Worm (Caenorhabditis elegans) whole organism, mixed stage, embryonic: Measurements from ENCODE around the gene F14H3.5.

ENCODE experiments used
- M03D4.4 ChIP-seq: sonication (generic microtip); optimal IDR thresholded peaks from 2 replicates; lab custom pipeline; 2017; ENCODE audit warnings: mild to moderate bottlenecking, missing genetic modification characterization, missing compliant biosample characterization
- bed-3 ChIP-seq: fragments of 200-800 bp; sonication (Bioruptor generic); optimal IDR thresholded peaks from 3 replicates; lab custom pipeline; 2018; ENCODE audit warnings: mild to moderate bottlenecking, missing genetic modification characterization, moderate library complexity, missing compliant biosample characterization
- blmp-1 ChIP-seq: fragments of 150-350 bp; optimal IDR thresholded peaks from 2 replicates; lab custom pipeline; 2014; ENCODE audit warnings: missing biosample characterization, missing genetic modification characterization
- ceh-39 ChIP-seq: fragments of 150-350 bp; optimal IDR thresholded peaks from 2 replicates; lab custom pipeline; 2014; ENCODE audit warnings: missing biosample characterization, missing genetic modification characterization
- ceh-43 ChIP-seq: fragments of 200-800 bp; sonication (Bioruptor generic); optimal IDR thresholded peaks from 2 replicates; lab custom pipeline; 2018; ENCODE audit warnings: mild to moderate bottlenecking, missing genetic modification characterization, moderate library complexity, missing compliant biosample characterization
- ces-1 ChIP-seq: fragments of 150-350 bp; optimal IDR thresholded peaks from 2 replicates; lab custom pipeline; 2014; ENCODE audit warnings: missing biosample characterization, missing genetic modification reagents, missing genetic modification characterization
- cnd-1 ChIP-seq: fragments of 200-800 bp; sonication (Bioruptor generic); optimal IDR thresholded peaks from 2 replicates; lab custom pipeline; 2018; ENCODE audit warnings: mild to moderate bottlenecking, missing genetic modification characterization, missing compliant biosample characterization
- drap-1 ChIP-seq: fragments of 200-800 bp; sonication (Bioruptor generic); optimal IDR thresholded peaks from 3 replicates; lab custom pipeline; 2018; ENCODE audit warnings: mild to moderate bottlenecking, missing genetic modification characterization, missing compliant biosample characterization
- elt-1 ChIP-seq: sonication (generic microtip); optimal IDR thresholded peaks from 2 replicates; lab custom pipeline; 2017; ENCODE audit warnings: missing genetic modification characterization, mild to moderate bottlenecking, missing compliant biosample characterization, antibody characterized with exemption, moderate library complexity, borderline replicate concordance; ENCODE audit not compliant: insufficient read depth
- elt-3 ChIP-seq: fragments of 150-350 bp; optimal IDR thresholded peaks from 2 replicates; lab custom pipeline; 2014; ENCODE audit warnings: missing biosample characterization, missing genetic modification characterization
- flh-1 ChIP-seq: fragments of 200-800 bp; sonication (Bioruptor generic); optimal IDR thresholded peaks from 2 replicates; lab custom pipeline; 2018; ENCODE audit warnings: mild to moderate bottlenecking, missing genetic modification characterization, moderate library complexity, missing compliant biosample characterization
- ham-2 ChIP-seq: fragments of 200-800 bp; sonication (Bioruptor generic); optimal IDR thresholded peaks from 2 replicates; lab custom pipeline; 2018; ENCODE audit warnings: mild to moderate bottlenecking, missing genetic modification characterization, missing compliant biosample characterization
- hlh-1 ChIP-seq: fragments of 150-350 bp; optimal IDR thresholded peaks from 2 replicates; lab custom pipeline; 2014; ENCODE audit warnings: missing biosample characterization, missing genetic modification reagents, missing genetic modification characterization
- lin-13 ChIP-seq: fragments of 150-350 bp; optimal IDR thresholded peaks from 2 replicates; lab custom pipeline; 2014; ENCODE audit warnings: missing biosample characterization, missing genetic modification characterization
- lin-32 ChIP-seq: fragments of 200-800 bp; sonication (Bioruptor generic); optimal IDR thresholded peaks from 2 replicates; lab custom pipeline; 2018; ENCODE audit warnings: mild to moderate bottlenecking, missing genetic modification characterization, missing compliant biosample characterization
- lsy-2 ChIP-seq: fragments of 150-350 bp; optimal IDR thresholded peaks from 2 replicates; lab custom pipeline; 2014; ENCODE audit warnings: missing biosample characterization, missing genetic modification characterization
- mep-1 ChIP-seq: fragments of 150-350 bp; optimal IDR thresholded peaks from 2 replicates; lab custom pipeline; 2017; ENCODE audit warnings: missing biosample characterization, missing genetic modification reagents, missing genetic modification characterization, inconsistent platforms
- mls-2 ChIP-seq: sonication (generic microtip); optimal IDR thresholded peaks from 2 replicates; lab custom pipeline; 2016; ENCODE audit warnings: mild to moderate bottlenecking, missing genetic modification characterization, moderate library complexity, missing compliant biosample characterization
- nhr-12 ChIP-seq: fragments of 150-350 bp; optimal IDR thresholded peaks from 2 replicates; lab custom pipeline; 2014; ENCODE audit warnings: missing biosample characterization, missing genetic modification characterization
- nhr-2 ChIP-seq: fragments of 150-350 bp; optimal IDR thresholded peaks from 2 replicates; lab custom pipeline; 2014; ENCODE audit warnings: missing biosample characterization, missing genetic modification characterization
- nhr-237 ChIP-seq: fragments of 150-350 bp; optimal IDR thresholded peaks from 2 replicates; lab custom pipeline; 2014; ENCODE audit warnings: missing biosample characterization, missing genetic modification characterization
- nhr-28 ChIP-seq: fragments of 150-350 bp; optimal IDR thresholded peaks from 2 replicates; lab custom pipeline; 2014; ENCODE audit warnings: missing biosample characterization, missing genetic modification characterization
- pha-4 ChIP-seq: fragments of 150-350 bp; optimal IDR thresholded peaks from 2 replicates; lab custom pipeline; 2018; ENCODE audit warnings: missing biosample characterization, missing genetic modification reagents, missing genetic modification characterization
- snpc-4 ChIP-seq: fragments of 150-350 bp; optimal IDR thresholded peaks from 2 replicates; lab custom pipeline; 2014; ENCODE audit warnings: missing biosample characterization, missing genetic modification characterization
- tbx-8 ChIP-seq: fragments of 200-800 bp; sonication (Bioruptor generic); optimal IDR thresholded peaks from 2 replicates; lab custom pipeline; 2018; ENCODE audit warnings: mild to moderate bottlenecking, missing genetic modification characterization, moderate library complexity, missing compliant biosample characterization
- unc-120 ChIP-seq: sonication (generic microtip); optimal IDR thresholded peaks from 2 replicates; lab custom pipeline; 2017; ENCODE audit warnings: missing genetic modification characterization, missing compliant biosample characterization; ENCODE audit not compliant: poor library complexity, severe bottlenecking
- unc-39 ChIP-seq: fragments of 150-350 bp; optimal IDR thresholded peaks from 2 replicates; lab custom pipeline; 2014; ENCODE audit warnings: missing biosample characterization, missing genetic modification characterization
- unc-62 ChIP-seq: fragments of 150-350 bp; optimal IDR thresholded peaks from 2 replicates; lab custom pipeline; 2014; ENCODE audit warnings: missing biosample characterization, missing genetic modification reagents, missing genetic modification characterization
- zip-8 ChIP-seq: fragments of 150-350 bp; optimal IDR thresholded peaks from 2 replicates; lab custom pipeline; 2014; ENCODE audit warnings: missing biosample characterization, missing genetic modification characterization
- ztf-11 ChIP-seq: fragments of 150-350 bp; optimal IDR thresholded peaks from 2 replicates; lab custom pipeline; 2014; ENCODE audit warnings: missing biosample characterization, missing genetic modification characterization

F14H3.5 gene

ce11 chrV:16057010-16057463, at the start of gene F14H3.5:
Gene F14H3.5, minus strand, starts transcription at chrV:16057060.
- TF ChIP-seq unc-39 (tag; lab: Kevin White, UChicago): no peak
- no peak for TF ChIP-seq flh-1 (GFP tag; lab: Kevin White, UChicago)
- no peak for TF ChIP-seq bed-3 (GFP tag; lab: Kevin White, UChicago)
- no peak for TF ChIP-seq lsy-2
- TF ChIP-seq lin-32: no peak
- no peak for TF ChIP-seq ham-2 (GFP tag; lab: Kevin White, UChicago)
- TF ChIP-seq unc-120: no peak
- TF ChIP-seq lin-13: no peak
- no peak for TF ChIP-seq nhr-28 (tag; lab: Kevin White, UChicago)
- TF ChIP-seq mep-1 (tag; lab: Kevin White, UChicago): no peak
- no peak for TF ChIP-seq snpc-4 (tag; lab: Kevin White, UChicago)
- no peak for TF ChIP-seq nhr-2 (tag; lab: Kevin White, UChicago)
- TF ChIP-seq ceh-39: no peak
- no peak for TF ChIP-seq pha-4 (tag; lab: Kevin White, UChicago)
- no peak for TF ChIP-seq zip-8
- TF ChIP-seq nhr-237 (tag; lab: Kevin White, UChicago): no peak
- no peak for TF ChIP-seq cnd-1

ce11 chrV:16103594-16103993, 46.7 kb upstream of the F14H3.5 start, which contains the start of gene argk-1:
Gene argk-1, plus strand, starts transcription at chrV:16103894.
- no peak for TF ChIP-seq ztf-11 (tag; lab: Kevin White, UChicago)
- no peak for TF ChIP-seq elt-3 (tag; lab: Kevin White, UChicago)
- no peak for TF ChIP-seq cnd-1
- no peak for TF ChIP-seq unc-62 (GFP tag; lab: Kevin White, UChicago)
- no peak for TF ChIP-seq nhr-28 (tag; lab: Kevin White, UChicago)
- no peak for TF ChIP-seq nhr-237 (tag; lab: Kevin White, UChicago)
- no peak for TF ChIP-seq ces-1
- no peak for TF ChIP-seq nhr-2 (tag; lab: Kevin White, UChicago)

- TF ChIP-seq nhr-2 (tag; lab: Kevin White, UChicago) (no peak), drap-1 (GFP tag; lab: Kevin White, UChicago) (no peak), ceh-39 (no peak), ceh-43 (GFP tag; lab: Kevin White, UChicago) (no peak), hlh-1 (tag; lab: Kevin White, UChicago) (no peak), flh-1 (GFP tag; lab: Kevin White, UChicago) (no peak), tbx-8 (no peak), bed-3 (GFP tag; lab: Kevin White, UChicago) (no peak), unc-62 (GFP tag; lab: Kevin White, UChicago) (no peak), blmp-1 (tag; lab: Kevin White, UChicago) (no peak), nhr-12 (tag; lab: Kevin White, UChicago) (no peak), mls-2 (no peak), nhr-28 (tag; lab: Kevin White, UChicago) (no peak)
These were observed 43.4 kb upstream of the F14H3.5 start, which contains the start of gene cth-1 for ce11 chrV:16100103-16100730. Gene cth-1, plus strand, starts transcription at chrV:16100680.

- TF ChIP-seq snpc-4 (tag; lab: Kevin White, UChicago) (no peak), ces-1 (no peak), zip-8 (no peak), nhr-237 (tag; lab: Kevin White, UChicago) (no peak), nhr-28 (tag; lab: Kevin White, UChicago) (no peak), lin-13 (no peak), lsy-2 (no peak), flh-1 (GFP tag; lab: Kevin White, UChicago) (no peak), pha-4 (tag; lab: Kevin White, UChicago) (no peak), elt-1 (tag; lab: Kevin White, UChicago) (no peak), hlh-1 (tag; lab: Kevin White, UChicago) (no peak), unc-62 (GFP tag; lab: Kevin White, UChicago) (no peak), elt-3 (tag; lab: Kevin White, UChicago) (no peak), drap-1 (GFP tag; lab: Kevin White, UChicago) (no peak), M03D4.4 (tag; lab: Kevin White, UChicago) (no peak), ztf-11 (tag; lab: Kevin White, UChicago) (no peak), tbx-8 (no peak), cnd-1 (no peak), ceh-39 (no peak), unc-39 (tag; lab: Kevin White, UChicago) (no peak)
These were observed 42.6 kb upstream of the F14H3.5 start, which contains the start of gene str-7 for ce11 chrV:16099441-16099840. Gene str-7, minus strand, starts transcription at chrV:16099541.
